Fruit fly (Drosophila melanogaster): ENCODE data around the gene Nepl11.

The Nepl11 gene

dm6 chr3R:4337580-4337979, 42.9 kb upstream of the Nepl11 start, which contains the start of the genes Skp2 and CG1103 (continued):
- TF ChIP-seq E2f1 (GFP tag; IDR thresholded peaks at IDR 0.05) = peak; percentile 27; the same call in 1 of the 2 replicates
- TF ChIP-seq ap (GFP tag; IDR thresholded peaks at IDR 0.05) = no peak
- TF ChIP-seq ara (GFP tag; IDR thresholded peaks at IDR 0.05) = no peak
- TF ChIP-seq CG1233 (GFP tag; optimal IDR thresholded peaks at IDR 0.05) = peak; percentile 11
- no peak for TF ChIP-seq gce (GFP tag; IDR thresholded peaks at IDR 0.05)
- no peak for TF ChIP-seq CG4820 (GFP tag; optimal IDR thresholded peaks at IDR 0.05)
- TF ChIP-seq CG32772 (GFP tag; IDR thresholded peaks at IDR 0.05) = no peak
- TF ChIP-seq CG8944 (GFP tag; optimal IDR thresholded peaks at IDR 0.05) = no peak
- TF ChIP-seq HLH3B (GFP tag; IDR thresholded peaks at IDR 0.05) = no peak
- TF ChIP-seq Hr39 (optimal IDR thresholded peaks at IDR 0.05) = no peak
- TF ChIP-seq pum (GFP tag; optimal IDR thresholded peaks at IDR 0.05) = no peak
- peak; percentile 13 for TF ChIP-seq CG17186 (GFP tag; optimal IDR thresholded peaks at IDR 0.05)
- no peak for TF ChIP-seq sisA (GFP tag; IDR thresholded peaks at IDR 0.05)
- no peak for TF ChIP-seq exex (tag; optimal IDR thresholded peaks at IDR 0.05)
- no peak for TF ChIP-seq Hmr (GFP tag; optimal IDR thresholded peaks at IDR 0.05)
- no peak for TF ChIP-seq CG6175 (GFP tag; IDR thresholded peaks at IDR 0.05)
- TF ChIP-seq CG7357 (GFP tag; IDR thresholded peaks at IDR 0.05) = no peak
- TF ChIP-seq zf30C (GFP tag; optimal IDR thresholded peaks at IDR 0.05) = no peak
- TF ChIP-seq aop (GFP tag; IDR thresholded peaks at IDR 0.05) = no peak
- TF ChIP-seq Dip3 (GFP tag; optimal IDR thresholded peaks at IDR 0.05) = peak; percentile 56
- peak; percentile 17 for TF ChIP-seq CG10267 (tag; optimal IDR thresholded peaks at IDR 0.05)
- no peak for TF ChIP-seq ssp (GFP tag; IDR thresholded peaks at IDR 0.05)
- TF ChIP-seq YL-1 (GFP tag; optimal IDR thresholded peaks at IDR 0.05) = peak; percentile 90
- TF ChIP-seq TFAM (GFP tag; optimal IDR thresholded peaks at IDR 0.05) = no peak
- TF ChIP-seq br (optimal IDR thresholded peaks at IDR 0.05) = no peak
- TF ChIP-seq ac (GFP tag; optimal IDR thresholded peaks at IDR 0.05) = no peak
- TF ChIP-seq Elba2 (GFP tag; optimal IDR thresholded peaks at IDR 0.05) = no peak
- TF ChIP-seq fd96Cb (tag; optimal IDR thresholded peaks at IDR 0.05) = no peak
- peak; percentile 67 for TF ChIP-seq Sin3A (optimal IDR thresholded peaks at IDR 0.05)
- TF ChIP-seq CG13296 (GFP tag; optimal IDR thresholded peaks at IDR 0.05) = no peak
- TF ChIP-seq Nf-YA (GFP tag; IDR thresholded peaks at IDR 0.05) = no peak
- no peak for TF ChIP-seq shn (GFP tag; optimal IDR thresholded peaks at IDR 0.05)
- no peak for TF ChIP-seq klu (GFP tag; IDR thresholded peaks at IDR 0.05)
- TF ChIP-seq Vsx1 (GFP tag; optimal IDR thresholded peaks at IDR 0.05) = no peak
- TF ChIP-seq Eip74EF (GFP tag; optimal IDR thresholded peaks at IDR 0.05) = no peak
- no peak for TF ChIP-seq CG10979 (tag; optimal IDR thresholded peaks at IDR 0.05)
- no peak for TF ChIP-seq C15 (GFP tag; IDR thresholded peaks at IDR 0.05)
- no peak for TF ChIP-seq CG8281 (tag; optimal IDR thresholded peaks at IDR 0.05)
- TF ChIP-seq nom (GFP tag; optimal IDR thresholded peaks at IDR 0.05) = no peak
- TF ChIP-seq CG30020 (tag; optimal IDR thresholded peaks at IDR 0.05) = peak; percentile 71
- no peak for TF ChIP-seq CG17568 (GFP tag; optimal IDR thresholded peaks at IDR 0.05)
- TF ChIP-seq CG30403 (GFP tag; optimal IDR thresholded peaks at IDR 0.05) = no peak
- no peak for TF ChIP-seq Tbp (GFP tag; optimal IDR thresholded peaks at IDR 0.05)
- TF ChIP-seq Opbp (GFP tag; IDR thresholded peaks at IDR 0.05; ENCODE audit: partially characterized antibody) = peak; percentile 60
- TF ChIP-seq Adf1 (GFP tag; IDR thresholded peaks at IDR 0.05) = no peak
- TF ChIP-seq Dref (GFP tag; IDR thresholded peaks at IDR 0.05) = peak; percentile 79
- TF ChIP-seq CG3838 (GFP tag; optimal IDR thresholded peaks at IDR 0.05) = no peak
- TF ChIP-seq CG1024 (GFP tag; IDR thresholded peaks at IDR 0.05) = no peak
- no peak for TF ChIP-seq ash1 (GFP tag; optimal IDR thresholded peaks at IDR 0.05)
- no peak for TF ChIP-seq Meics (GFP tag; optimal IDR thresholded peaks at IDR 0.05)
- TF ChIP-seq CG17328 (GFP tag; IDR thresholded peaks at IDR 0.05) = no peak
- TF ChIP-seq CG15479 (GFP tag; optimal IDR thresholded peaks at IDR 0.05) = no peak
- peak; percentile 27; the same call in 1 of the 2 replicates for TF ChIP-seq bbx (GFP tag; IDR thresholded peaks at IDR 0.05; ENCODE audit: partially characterized antibody)

Data from whole organism, embryonic.